Fruit fly (Drosophila melanogaster): ENCODE data around the gene Nsf2.

Gene Nsf2

dm6 chr3R:13793105-13793978 is 44.4 kb downstream of the Nsf2 start (continued):
- no peak for TF ChIP-seq fd85E (GFP tag; optimal IDR thresholded peaks at IDR 0.05)
- TF ChIP-seq CG4318 (GFP tag; optimal IDR thresholded peaks at IDR 0.05) = no peak
- TF ChIP-seq CG11762 (GFP tag; optimal IDR thresholded peaks at IDR 0.05; ENCODE audit: insufficient read depth) = peak; percentile 15
- no peak for TF ChIP-seq CG7368 (GFP tag; optimal IDR thresholded peaks at IDR 0.05)
- TF ChIP-seq Hr38 (GFP tag; optimal IDR thresholded peaks at IDR 0.05) = no peak
- TF ChIP-seq Sox102F (GFP tag; optimal IDR thresholded peaks at IDR 0.05) = peak; percentile 90
- no peak for TF ChIP-seq CG6808 (GFP tag; optimal IDR thresholded peaks at IDR 0.05)
- TF ChIP-seq CG6163 (GFP tag; IDR thresholded peaks at IDR 0.05) = 0 out of 3 replicates have a peak, but pooled peaks have one; percentile 53
- no peak for TF ChIP-seq CG6276 (GFP tag; optimal IDR thresholded peaks at IDR 0.05)
- TF ChIP-seq Gug (GFP tag; IDR thresholded peaks at IDR 0.05) = no peak
- TF ChIP-seq CG15336 (GFP tag; IDR thresholded peaks at IDR 0.05) = peak; percentile 70
- no peak for TF ChIP-seq CG11294 (GFP tag; IDR thresholded peaks at IDR 0.05)
- TF ChIP-seq Blimp-1 (GFP tag; optimal IDR thresholded peaks at IDR 0.05) = peak; percentile 56
- TF ChIP-seq topi (GFP tag; optimal IDR thresholded peaks at IDR 0.05) = peak; percentile 88
- peak; percentile 72 for TF ChIP-seq CG6792 (GFP tag; optimal IDR thresholded peaks at IDR 0.05)
- TF ChIP-seq Met (GFP tag; optimal IDR thresholded peaks at IDR 0.05) = peak; percentile 94
- peak; percentile 60 for TF ChIP-seq CG3919 (GFP tag; optimal IDR thresholded peaks at IDR 0.05)

- TF ChIP-seq CG15336 (GFP tag; IDR thresholded peaks at IDR 0.05) = 0 out of 2 replicates have a peak, but pooled peaks have one; percentile 5
- TF ChIP-seq CG6276 (GFP tag; optimal IDR thresholded peaks at IDR 0.05) = no peak
- peak; percentile 67 for TF ChIP-seq Eip78C (GFP tag)
- peak; percentile 90 for TF ChIP-seq svp (GFP tag)
These were observed 47.0 kb downstream of the Nsf2 start for dm6 chr3R:13790820-13791219.

dm6 chr3R:13789617-13790277 is 48.0 kb downstream of the Nsf2 start:
- no peak for TF ChIP-seq Ets21C (GFP tag; optimal IDR thresholded peaks at IDR 0.05)
- no peak for TF ChIP-seq lz (GFP tag; optimal IDR thresholded peaks at IDR 0.05)
- TF ChIP-seq Blimp-1 (GFP tag; optimal IDR thresholded peaks at IDR 0.05) = no peak
- no peak for TF ChIP-seq CG6792 (GFP tag; optimal IDR thresholded peaks at IDR 0.05)
- no peak for TF ChIP-seq Eip75B (GFP tag; optimal IDR thresholded peaks at IDR 0.05)
- no peak for TF ChIP-seq CG31627 (GFP tag; optimal IDR thresholded peaks at IDR 0.05)
- TF ChIP-seq vri (GFP tag; optimal IDR thresholded peaks at IDR 0.05) = no peak
- TF ChIP-seq topi (GFP tag; optimal IDR thresholded peaks at IDR 0.05) = no peak
- TF ChIP-seq CG16779 (tag; optimal IDR thresholded peaks at IDR 0.05) = no peak
- TF ChIP-seq dac (GFP tag; optimal IDR thresholded peaks at IDR 0.05) = no peak
- TF ChIP-seq CG8319 (GFP tag; optimal IDR thresholded peaks at IDR 0.05) = no peak
- TF ChIP-seq CG6854 (GFP tag; optimal IDR thresholded peaks at IDR 0.05) = peak; percentile 10
- TF ChIP-seq CG3919 (GFP tag; optimal IDR thresholded peaks at IDR 0.05) = no peak
- peak; percentile 34 for TF ChIP-seq Eip78C (GFP tag)
- TF ChIP-seq cyc (GFP tag; optimal IDR thresholded peaks at IDR 0.05) = no peak
- TF ChIP-seq svp (GFP tag) = peak; percentile 54

- TF ChIP-seq Hr38 (GFP tag; optimal IDR thresholded peaks at IDR 0.05) (no peak), Met (GFP tag; optimal IDR thresholded peaks at IDR 0.05) (no peak), lz (GFP tag; optimal IDR thresholded peaks at IDR 0.05) (no peak), fkh (GFP tag; optimal IDR thresholded peaks at IDR 0.05) (no peak), esn (GFP tag; optimal IDR thresholded peaks at IDR 0.05) (no peak), Sox102F (GFP tag; optimal IDR thresholded peaks at IDR 0.05) (no peak), CG10669 (GFP tag; optimal IDR thresholded peaks at IDR 0.05) (no peak), Gug (GFP tag; IDR thresholded peaks at IDR 0.05) (no peak), Eip93F (GFP tag; optimal IDR thresholded peaks at IDR 0.05) (no peak), Sox15 (GFP tag; optimal IDR thresholded peaks at IDR 0.05) (no peak)
These were observed 49.1 kb downstream of the Nsf2 start for dm6 chr3R:13788672-13789071.

Measured in whole organism, prepupa.